Fruit fly (Drosophila melanogaster) S2 (cell line): Measurements from ENCODE around the gene AkhR.

Experiments used
- CG8478 ChIP-seq: fragments of >200 bp; optimal IDR thresholded peaks from 2 replicates; lab custom pipeline; 2018
- CTCF ChIP-seq, 2 experiments: fragments of >200 bp; optimal IDR thresholded peaks; 2 replicates each; lab custom pipeline; 2018

dm6 chr2L:6717460-6717859 is 1.5 kb upstream of the AkhR start, which contains the start of gene Aatf:
- TF ChIP-seq CG8478 (lab: Kevin White, UChicago), result no peak
- TF ChIP-seq CTCF (optimal IDR thresholded peaks at IDR 0.05; lab: Kevin White, UChicago), result peak in 1 of 2 experiments; percentile 23
